Fruit fly (Drosophila melanogaster) whole organism, embryonic: Measurements from ENCODE around the gene CG6403.

Experiments used
- Asciz ChIP-seq: fragments of 200-800 bp; sonication (Bioruptor generic); optimal IDR thresholded peaks from 2 replicates; lab custom pipeline; 2017; ENCODE audit warnings: missing biosample characterization, mild to moderate bottlenecking, missing genetic modification characterization, missing genetic modification reagents
- Atf6 ChIP-seq: fragments of 200-800 bp; sonication (Bioruptor generic); IDR thresholded peaks from 2 replicates; pipeline ENCODE4 v1.3.6; 2022; ENCODE audit warnings: missing biosample characterization, missing genetic modification characterization
- B-H2 ChIP-seq: fragments of 200-800 bp; sonication (Bioruptor generic); optimal IDR thresholded peaks from 2 replicates; lab custom pipeline; 2018; ENCODE audit warnings: missing biosample characterization, mild to moderate bottlenecking, missing genetic modification characterization
- CG10267 ChIP-seq: fragments of 200-800 bp; sonication (Bioruptor generic); optimal IDR thresholded peaks from 2 replicates; lab custom pipeline; 2018; ENCODE audit warnings: missing biosample characterization, mild to moderate bottlenecking, missing genetic modification characterization, moderate library complexity
- CG10565 ChIP-seq: fragments of 200-800 bp; sonication (Bioruptor generic); optimal IDR thresholded peaks from 3 replicates; lab custom pipeline; 2016; ENCODE audit warnings: missing biosample characterization, mild to moderate bottlenecking, missing genetic modification characterization
- CG11085 ChIP-seq: fragments of 200-800 bp; sonication (Bioruptor generic); IDR thresholded peaks from 2 replicates; pipeline ENCODE4 v1.3.6; 2022; ENCODE audit warnings: missing biosample characterization, missing genetic modification characterization
- CG14050 ChIP-seq: fragments of 200-800 bp; sonication (Bioruptor generic); IDR thresholded peaks from 3 replicates; pipeline ENCODE4 v1.3.6; 2022; ENCODE audit warnings: missing biosample characterization, missing genetic modification characterization
- CG14667 ChIP-seq: fragments of 200-800 bp; sonication (Bioruptor generic); IDR thresholded peaks from 2 replicates; pipeline ENCODE4 v1.3.6; 2022; ENCODE audit warnings: missing biosample characterization, missing genetic modification characterization
- CG14965 ChIP-seq: fragments of 200-800 bp; sonication (Bioruptor generic); optimal IDR thresholded peaks from 2 replicates; lab custom pipeline; 2016; ENCODE audit warnings: missing biosample characterization, missing genetic modification characterization, borderline replicate concordance
- CG16815 ChIP-seq: fragments of 200-800 bp; sonication (Bioruptor generic); optimal IDR thresholded peaks from 3 replicates; lab custom pipeline; 2017; ENCODE audit warnings: missing biosample characterization, mild to moderate bottlenecking, missing genetic modification characterization
- CG16863 ChIP-seq: fragments of 200-800 bp; sonication (Bioruptor generic); optimal IDR thresholded peaks from 3 replicates; lab custom pipeline; 2016; ENCODE audit warnings: missing biosample characterization, missing genetic modification characterization
- CG17612 ChIP-seq: fragments of 200-800 bp; sonication (Bioruptor generic); IDR thresholded peaks from 2 replicates; pipeline ENCODE4 v1.3.6; 2022; ENCODE audit warnings: missing biosample characterization, missing genetic modification characterization
- CG30403 ChIP-seq: fragments of 200-800 bp; sonication (Bioruptor generic); optimal IDR thresholded peaks from 3 replicates; lab custom pipeline; 2016; ENCODE audit warnings: missing biosample characterization, missing genetic modification characterization
- CG3163 ChIP-seq: fragments of 200-800 bp; sonication (Bioruptor generic); optimal IDR thresholded peaks from 3 replicates; lab custom pipeline; 2016; ENCODE audit warnings: missing biosample characterization, missing genetic modification characterization
- CG3847 ChIP-seq: fragments of 200-800 bp; sonication (Bioruptor generic); IDR thresholded peaks from 2 replicates; pipeline ENCODE4 v1.3.6; 2022; ENCODE audit warnings: missing biosample characterization, missing genetic modification characterization
- CG3995 ChIP-seq: fragments of 200-800 bp; sonication (Bioruptor generic); optimal IDR thresholded peaks from 3 replicates; lab custom pipeline; 2016; ENCODE audit warnings: missing biosample characterization, missing genetic modification characterization
- CG5180 ChIP-seq: fragments of 200-800 bp; sonication (Bioruptor generic); optimal IDR thresholded peaks from 3 replicates; lab custom pipeline; 2017; ENCODE audit warnings: missing biosample characterization, missing genetic modification characterization, mild to moderate bottlenecking, moderate library complexity, missing genetic modification reagents
- CG7357 ChIP-seq: fragments of 200-800 bp; sonication (Bioruptor generic); IDR thresholded peaks from 3 replicates; pipeline ENCODE4 v1.3.6; 2022; ENCODE audit warnings: missing biosample characterization, missing genetic modification characterization
- CTCF ChIP-seq: fragments of 200-800 bp; sonication (Bioruptor generic); optimal IDR thresholded peaks from 2 replicates; lab custom pipeline; 2017; ENCODE audit warnings: missing biosample characterization, mild to moderate bottlenecking, missing genetic modification characterization, moderate library complexity
- Dad ChIP-seq: fragments of 200-800 bp; sonication (Bioruptor generic); optimal IDR thresholded peaks from 3 replicates; lab custom pipeline; 2016; ENCODE audit warnings: missing biosample characterization, missing genetic modification characterization
- Dp ChIP-seq: fragments of 200-800 bp; sonication (Bioruptor generic); optimal IDR thresholded peaks from 2 replicates; lab custom pipeline; 2018; ENCODE audit warnings: missing biosample characterization, mild to moderate bottlenecking, missing genetic modification characterization, moderate library complexity
- Fer1 ChIP-seq: fragments of 200-800 bp; sonication (Bioruptor generic); optimal IDR thresholded peaks from 2 replicates; lab custom pipeline; 2017; ENCODE audit warnings: missing biosample characterization, mild to moderate bottlenecking, missing genetic modification characterization
- Fer2 ChIP-seq: fragments of 200-800 bp; sonication (Bioruptor generic); optimal IDR thresholded peaks from 2 replicates; lab custom pipeline; 2018; ENCODE audit warnings: missing biosample characterization, mild to moderate bottlenecking, missing genetic modification characterization, moderate library complexity
- Kr ChIP-seq: fragments of 200-800 bp; sonication (Bioruptor generic); optimal IDR thresholded peaks from 2 replicates; lab custom pipeline; 2017; ENCODE audit warnings: missing biosample characterization, mild to moderate bottlenecking, missing genetic modification characterization
- MBD-R2 ChIP-seq: fragments of 200-800 bp; sonication (Bioruptor generic); IDR thresholded peaks from 2 replicates; pipeline ENCODE4 v1.3.6; 2022; ENCODE audit warnings: missing biosample characterization, missing genetic modification characterization
- Med ChIP-seq: fragments of 200-800 bp; sonication (Bioruptor generic); peaks from one replicate; lab custom pipeline; 2016; ENCODE audit warnings: missing biosample characterization, missing genetic modification characterization, mild to moderate bottlenecking, inconsistent platforms, moderate library complexity
- Oaz ChIP-seq: fragments of 200-800 bp; sonication (Bioruptor generic); IDR thresholded peaks from 2 replicates; pipeline ENCODE4 v1.3.6; 2022; ENCODE audit warnings: missing biosample characterization, missing genetic modification characterization
- Poxn ChIP-seq: fragments of 200-800 bp; sonication (Bioruptor generic); IDR thresholded peaks from 2 replicates; pipeline ENCODE4 v1.3.6; 2022; ENCODE audit warnings: missing biosample characterization, missing genetic modification characterization
- Ssrp ChIP-seq: fragments of 200-800 bp; sonication (Bioruptor generic); optimal IDR thresholded peaks from 2 replicates; lab custom pipeline; 2018; ENCODE audit warnings: missing biosample characterization, mild to moderate bottlenecking, missing genetic modification characterization, moderate library complexity
- ab ChIP-seq: fragments of 200-800 bp; sonication (Bioruptor generic); optimal IDR thresholded peaks from 2 replicates; lab custom pipeline; 2016; ENCODE audit warnings: missing biosample characterization, missing genetic modification characterization
- bowl ChIP-seq: fragments of 200-800 bp; sonication (Bioruptor generic); IDR thresholded peaks from 2 replicates; pipeline ENCODE4 v1.3.6; 2022; ENCODE audit warnings: missing biosample characterization, missing genetic modification characterization
- caup ChIP-seq: fragments of 200-800 bp; sonication (Bioruptor generic); optimal IDR thresholded peaks from 3 replicates; lab custom pipeline; 2017; ENCODE audit warnings: missing biosample characterization, mild to moderate bottlenecking, missing genetic modification characterization, moderate library complexity; ENCODE audit not compliant: severe bottlenecking
- corto ChIP-seq: fragments of 200-800 bp; sonication (Bioruptor generic); optimal IDR thresholded peaks from 2 replicates; lab custom pipeline; 2016; ENCODE audit warnings: missing biosample characterization, mild to moderate bottlenecking, missing genetic modification characterization, moderate library complexity
- disco-r ChIP-seq: fragments of 200-800 bp; sonication (Bioruptor generic); optimal IDR thresholded peaks from 2 replicates; lab custom pipeline; 2016; ENCODE audit warnings: missing biosample characterization, missing genetic modification characterization
- dpn ChIP-seq, 2 experiments: fragments of 200-800 bp; sonication (Bioruptor generic); optimal IDR thresholded peaks; 3 replicates each; lab custom pipeline; 2016; ENCODE audit warnings: missing biosample characterization in 2 of 2, missing genetic modification characterization in 2 of 2
- ewg ChIP-seq: fragments of 200-800 bp; sonication (Bioruptor generic); optimal IDR thresholded peaks from 3 replicates; lab custom pipeline; 2017; ENCODE audit warnings: mild to moderate bottlenecking, missing biosample characterization, missing genetic modification reagents, missing genetic modification characterization
- exex ChIP-seq: fragments of 200-800 bp; sonication (Bioruptor generic); optimal IDR thresholded peaks from 4 replicates; lab custom pipeline; 2018; ENCODE audit warnings: missing biosample characterization, mild to moderate bottlenecking, missing genetic modification characterization, moderate library complexity
- h ChIP-seq: fragments of >200 bp; optimal IDR thresholded peaks from 2 replicates; lab custom pipeline; 2017
- inv ChIP-seq: fragments of 200-800 bp; sonication (Bioruptor generic); IDR thresholded peaks from 2 replicates; pipeline ENCODE4 v1.3.6; 2022; ENCODE audit warnings: missing biosample characterization, missing genetic modification characterization; ENCODE audit not compliant: partially characterized antibody
- nau ChIP-seq: fragments of 200-800 bp; sonication (Bioruptor generic); optimal IDR thresholded peaks from 3 replicates; lab custom pipeline; 2017; ENCODE audit warnings: missing biosample characterization, mild to moderate bottlenecking, missing genetic modification characterization, missing genetic modification reagents
- pfk ChIP-seq: fragments of 200-800 bp; sonication (Bioruptor generic); optimal IDR thresholded peaks from 2 replicates; lab custom pipeline; 2018; ENCODE audit warnings: missing biosample characterization, mild to moderate bottlenecking, missing genetic modification characterization, moderate library complexity
- pnt ChIP-seq: fragments of 200-800 bp; sonication (Bioruptor generic); optimal IDR thresholded peaks from 3 replicates; lab custom pipeline; 2016; ENCODE audit warnings: missing biosample characterization, missing genetic modification characterization
- prd ChIP-seq, 3 experiments: fragments of >200 bp in 2 of 3; fragments of 200-800 bp in 1 of 3; sonication (Bioruptor generic) in 1 of 3; optimal IDR thresholded peaks in 2 of 3; IDR thresholded peaks in 1 of 3; 2 replicates in 2 of 3; 3 replicates in 1 of 3; pipeline versions ENCODE4 v1.3.6 to Lab custom; 2017 to 2022; ENCODE audit warnings: missing biosample characterization in 1 of 3, missing genetic modification characterization in 1 of 3
- pros ChIP-seq: fragments of 200-800 bp; sonication (Bioruptor generic); optimal IDR thresholded peaks from 3 replicates; lab custom pipeline; 2019; ENCODE audit warnings: missing biosample characterization, mild to moderate bottlenecking, missing genetic modification characterization, moderate library complexity
- repo ChIP-seq: fragments of 200-800 bp; sonication (Bioruptor generic); optimal IDR thresholded peaks from 2 replicates; lab custom pipeline; 2016; ENCODE audit warnings: missing biosample characterization, missing genetic modification characterization
- rib ChIP-seq: fragments of 200-800 bp; sonication (Bioruptor generic); IDR thresholded peaks from 2 replicates; pipeline ENCODE4 v1.3.6; 2022; ENCODE audit warnings: missing biosample characterization, missing genetic modification characterization
- seq ChIP-seq: fragments of 200-800 bp; sonication (Bioruptor generic); IDR thresholded peaks from 2 replicates; pipeline ENCODE4 v1.3.6; 2022; ENCODE audit warnings: missing biosample characterization, missing genetic modification characterization
- sna ChIP-seq: fragments of 200-800 bp; sonication (Bioruptor generic); IDR thresholded peaks from 2 replicates; pipeline ENCODE4 v1.3.6; 2022; ENCODE audit warnings: missing biosample characterization, missing genetic modification characterization; ENCODE audit not compliant: partially characterized antibody
- tgo ChIP-seq: fragments of 200-800 bp; sonication (Bioruptor generic); IDR thresholded peaks from 3 replicates; pipeline ENCODE4 v1.3.6; 2022; ENCODE audit warnings: missing biosample characterization, missing genetic modification characterization
- tna ChIP-seq: fragments of 200-800 bp; sonication (Bioruptor generic); IDR thresholded peaks from 2 replicates; pipeline ENCODE4 v1.3.6; 2022; ENCODE audit warnings: missing biosample characterization, missing genetic modification characterization; ENCODE audit not compliant: partially characterized antibody
- z ChIP-seq: fragments of 200-800 bp; sonication (Bioruptor generic); IDR thresholded peaks from 3 replicates; pipeline ENCODE4 v1.3.6; 2022; ENCODE audit warnings: missing biosample characterization, missing genetic modification characterization

The CG6403 gene

DNA sequence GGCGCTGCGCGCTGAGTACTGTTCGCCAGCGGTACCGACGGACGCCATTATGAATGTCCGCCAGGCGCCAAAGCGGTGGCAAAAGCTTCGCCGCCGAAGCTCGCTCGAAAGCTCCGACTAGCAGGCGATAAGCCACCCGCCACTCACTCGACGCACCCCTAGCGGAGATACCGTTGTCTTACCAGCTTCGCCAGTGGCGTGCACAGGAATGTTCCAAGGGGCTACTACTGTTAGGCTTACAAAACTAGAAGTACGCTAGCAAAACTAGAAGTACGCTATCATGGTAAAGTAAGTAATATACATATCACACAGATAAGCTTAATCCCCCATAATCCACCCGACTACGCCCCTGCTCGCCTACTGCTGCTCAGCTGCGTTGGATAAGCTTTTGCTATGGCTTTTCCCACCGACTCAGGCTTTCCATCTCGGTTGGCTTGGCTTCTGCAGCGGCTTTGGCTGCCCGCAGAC is 22.0 kb downstream of the CG6403 start, which contains the start of gene amon (continued):
- TF ChIP-seq ewg (peak; percentile 94), CG16863 (GFP tag; lab: Kevin White, UChicago) (peak; percentile 98), CG10267 (tag; lab: Kevin White, UChicago) (peak; percentile 87), pfk (GFP tag; lab: Kevin White, UChicago) (peak; percentile 68), Atf6 (GFP tag; lab: Robert Waterston, UW) (peak; percentile 99), ab (peak; percentile 96), Kr (no peak), CG14050 (peak; percentile 98), bowl (GFP tag; lab: Robert Waterston, UW) (peak; percentile 96), Dp (GFP tag; lab: Kevin White, UChicago) (peak; percentile 29), CG3995 (GFP tag; lab: Kevin White, UChicago) (peak; percentile 79), Fer1 (GFP tag; lab: Kevin White, UChicago) (peak; percentile 100), CG3847 (GFP tag; lab: Robert Waterston, UW) (peak; percentile 99), sna (GFP tag; lab: Robert Waterston, UW) (no peak), prd (optimal IDR thresholded peaks at IDR 0.05; lab: Kevin White, UChicago) (no peak), prd (GFP tag; IDR thresholded peaks at IDR 0.05; lab: Robert Waterston, UW) (peak; percentile 99), Poxn (GFP tag; lab: Robert Waterston, UW) (peak; percentile 98), B-H2 (peak; percentile 99), CTCF (GFP tag; lab: Kevin White, UChicago) (peak; percentile 70), Med (peak; percentile 100), CG16815 (GFP tag; lab: Kevin White, UChicago) (peak; percentile 95), tgo (GFP tag; lab: Robert Waterston, UW) (peak; percentile 98), inv (GFP tag; lab: Robert Waterston, UW) (no peak), Dad (GFP tag; lab: Kevin White, UChicago) (peak; percentile 98), Asciz (GFP tag; lab: Kevin White, UChicago) (peak; percentile 93), CG3163 (GFP tag; lab: Kevin White, UChicago) (peak; percentile 92), dpn (GFP tag; optimal IDR thresholded peaks at IDR 0.05; lab: Kevin White, UChicago) (peak; percentile 99), CG14667 (GFP tag; lab: Robert Waterston, UW) (peak; percentile 98), pros (GFP tag; lab: Kevin White, UChicago) (peak; percentile 33), CG11085 (GFP tag; lab: Robert Waterston, UW) (peak; percentile 99), rib (GFP tag; lab: Robert Waterston, UW) (peak; percentile 99), nau (GFP tag; lab: Kevin White, UChicago) (peak; percentile 98), z (GFP tag; lab: Robert Waterston, UW) (peak; percentile 74), Fer2 (tag; lab: Kevin White, UChicago) (peak; percentile 98), Ssrp (peak; percentile 92), Oaz (peak; percentile 98), disco-r (GFP tag; lab: Kevin White, UChicago) (peak; percentile 97), CG10565 (GFP tag; lab: Kevin White, UChicago) (peak; percentile 86), pnt (peak; percentile 99), MBD-R2 (GFP tag; lab: Robert Waterston, UW) (peak; percentile 99), h (lab: Kevin White, UChicago) (no peak), repo (GFP tag; lab: Kevin White, UChicago) (peak; percentile 98), CG5180 (GFP tag; lab: Kevin White, UChicago) (peak; percentile 92), CG7357 (GFP tag; lab: Robert Waterston, UW) (peak; percentile 96), caup (GFP tag; lab: Kevin White, UChicago) (peak; percentile 100), tna (GFP tag; lab: Robert Waterston, UW) (no peak), exex (tag; lab: Kevin White, UChicago) (peak; percentile 94), seq (GFP tag; lab: Robert Waterston, UW) (peak; percentile 99), CG17612 (GFP tag; lab: Robert Waterston, UW) (peak; percentile 97), CG30403 (peak; percentile 99), CG14965 (GFP tag; lab: Kevin White, UChicago) (peak; percentile 85), corto (GFP tag; lab: Kevin White, UChicago) (peak; percentile 61)
